Worm (Caenorhabditis elegans) whole organism, mixed stage, embryonic: ENCODE measurements around the gene B0336.12.

Experiments
- ceh-43 ChIP-seq: fragments of 200-800 bp; sonication (Bioruptor generic); optimal IDR thresholded peaks from 2 replicates; lab custom pipeline; 2018; ENCODE audit warnings: mild to moderate bottlenecking, missing genetic modification characterization, moderate library complexity, missing compliant biosample characterization
- ces-1 ChIP-seq: fragments of 150-350 bp; optimal IDR thresholded peaks from 2 replicates; lab custom pipeline; 2014; ENCODE audit warnings: missing biosample characterization, missing genetic modification reagents, missing genetic modification characterization
- elt-3 ChIP-seq: fragments of 150-350 bp; optimal IDR thresholded peaks from 2 replicates; lab custom pipeline; 2014; ENCODE audit warnings: missing biosample characterization, missing genetic modification characterization
- flh-1 ChIP-seq: fragments of 200-800 bp; sonication (Bioruptor generic); optimal IDR thresholded peaks from 2 replicates; lab custom pipeline; 2018; ENCODE audit warnings: mild to moderate bottlenecking, missing genetic modification characterization, moderate library complexity, missing compliant biosample characterization
- mab-5 ChIP-seq: fragments of 150-350 bp; optimal IDR thresholded peaks from 2 replicates; lab custom pipeline; 2014; ENCODE audit warnings: missing biosample characterization, missing genetic modification characterization
- mep-1 ChIP-seq: fragments of 150-350 bp; optimal IDR thresholded peaks from 2 replicates; lab custom pipeline; 2017; ENCODE audit warnings: missing biosample characterization, missing genetic modification reagents, missing genetic modification characterization, inconsistent platforms
- nhr-237 ChIP-seq: fragments of 150-350 bp; optimal IDR thresholded peaks from 2 replicates; lab custom pipeline; 2014; ENCODE audit warnings: missing biosample characterization, missing genetic modification characterization
- nhr-76 ChIP-seq: sonication (generic microtip); optimal IDR thresholded peaks from 2 replicates; lab custom pipeline; 2017; ENCODE audit warnings: missing biosample characterization, missing genetic modification characterization
- pha-4 ChIP-seq: fragments of 150-350 bp; optimal IDR thresholded peaks from 2 replicates; lab custom pipeline; 2018; ENCODE audit warnings: missing biosample characterization, missing genetic modification reagents, missing genetic modification characterization
- unc-39 ChIP-seq: fragments of 150-350 bp; optimal IDR thresholded peaks from 2 replicates; lab custom pipeline; 2014; ENCODE audit warnings: missing biosample characterization, missing genetic modification characterization
- unc-62 ChIP-seq: fragments of 150-350 bp; optimal IDR thresholded peaks from 2 replicates; lab custom pipeline; 2014; ENCODE audit warnings: missing biosample characterization, missing genetic modification reagents, missing genetic modification characterization
- ztf-11 ChIP-seq: fragments of 150-350 bp; optimal IDR thresholded peaks from 2 replicates; lab custom pipeline; 2014; ENCODE audit warnings: missing biosample characterization, missing genetic modification characterization

DNA sequence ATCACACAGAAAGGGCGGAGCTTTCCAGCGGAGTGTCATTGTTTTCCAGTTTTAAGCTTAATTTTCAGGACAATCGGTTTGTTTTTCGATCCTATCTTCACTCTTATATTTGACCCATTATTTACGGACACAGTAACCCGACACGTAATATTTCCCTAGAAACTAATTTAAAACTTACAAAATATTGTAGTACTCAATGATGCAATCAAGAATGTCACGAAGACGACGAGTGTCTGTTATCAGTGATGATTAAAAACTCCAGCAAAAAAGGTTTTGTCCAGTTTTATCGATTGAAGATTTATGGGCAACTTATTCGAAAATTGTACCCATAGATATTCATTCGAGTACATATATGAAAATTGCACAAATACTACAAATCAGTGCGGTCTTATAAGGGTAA is 23.0 kb upstream of the B0336.12 start, which contains the start of gene B0244.17:
- TF ChIP-seq flh-1 (GFP tag; lab: Kevin White, UChicago), result no peak
- TF ChIP-seq ces-1 (GFP tag; lab: Kevin White, UChicago), result no peak
- no peak for TF ChIP-seq nhr-237 (tag; lab: Kevin White, UChicago)
- no peak for TF ChIP-seq pha-4 (tag; lab: Kevin White, UChicago)
- TF ChIP-seq elt-3 (tag; lab: Kevin White, UChicago), result no peak
- no peak for TF ChIP-seq mep-1 (tag; lab: Kevin White, UChicago)
- no peak for TF ChIP-seq unc-62 (GFP tag; lab: Kevin White, UChicago)
- TF ChIP-seq mab-5, result no peak
- no peak for TF ChIP-seq unc-39 (tag; lab: Kevin White, UChicago)
- TF ChIP-seq ztf-11 (tag; lab: Kevin White, UChicago), result no peak
- TF ChIP-seq ceh-43 (GFP tag; lab: Kevin White, UChicago), result no peak
- TF ChIP-seq nhr-76, result no peak
